Worm (Caenorhabditis elegans): ENCODE results near the gene elt-3.

Gene elt-3

DNA sequence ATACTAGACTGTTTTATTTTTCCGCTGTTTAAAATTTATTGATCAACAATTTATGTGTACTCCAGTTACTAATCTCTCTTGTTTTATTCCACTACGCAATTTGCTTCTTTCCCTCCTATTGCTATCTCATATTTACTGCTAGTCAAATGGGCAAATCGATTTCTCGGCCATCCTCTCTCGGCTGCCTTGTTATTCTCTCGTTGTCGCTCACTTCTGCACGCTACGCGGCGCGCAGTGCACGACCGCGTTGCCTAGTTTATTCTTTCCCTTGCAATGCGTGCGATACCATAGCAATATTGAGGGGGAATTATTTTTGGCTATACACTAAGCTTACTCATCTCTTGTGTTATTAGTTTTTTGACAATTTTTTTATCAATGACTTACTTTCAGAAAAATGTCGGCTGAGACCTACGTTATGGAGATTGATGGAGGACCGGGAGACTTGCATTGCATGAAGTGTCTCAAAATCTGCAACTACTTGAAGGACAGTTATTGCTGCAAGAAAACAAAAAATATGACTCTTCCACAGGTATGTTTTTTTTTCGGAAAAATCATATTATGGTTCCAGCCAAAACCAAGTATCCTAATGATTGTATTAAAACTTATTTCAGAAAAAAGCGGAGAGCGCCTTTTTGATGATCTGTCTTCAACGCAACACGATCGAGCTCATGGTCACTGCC lies 42.9 kb downstream of the elt-3 start, which contains the start of gene F48F7.6 (continued):
- no peak for TF ChIP-seq F16B12.6 (tag; optimal IDR thresholded peaks at IDR 0.05)
- peak; percentile 38 for TF ChIP-seq skn-1 (tag; optimal IDR thresholded peaks at IDR 0.05)
- peak; percentile 6 for TF ChIP-seq aly-2 (tag; optimal IDR thresholded peaks at IDR 0.05)
- peak in 1 of 2 experiments; percentile 12 for TF ChIP-seq efl-1 (optimal IDR thresholded peaks at IDR 0.05)
- no peak for TF ChIP-seq efl-1 (GFP tag; optimal IDR thresholded peaks at IDR 0.05 in 1 of 2)
- TF ChIP-seq nhr-20 (tag; optimal IDR thresholded peaks at IDR 0.05): peak; percentile 55
- no peak for TF ChIP-seq lin-13 (GFP tag; optimal IDR thresholded peaks at IDR 0.05)
- TF ChIP-seq hlh-17 (GFP tag; optimal IDR thresholded peaks at IDR 0.05; ENCODE audit: borderline replicate concordance): no peak
- TF ChIP-seq blmp-1 (tag; optimal IDR thresholded peaks at IDR 0.05): peak; percentile 55
- no peak for TF ChIP-seq nhr-237 (tag; optimal IDR thresholded peaks at IDR 0.05)
- TF ChIP-seq ceh-82 (tag; optimal IDR thresholded peaks at IDR 0.05): peak in 1 of 3 experiments; percentile 45
- no peak for TF ChIP-seq unc-98 (GFP tag; IDR thresholded peaks at IDR 0.05)
- no peak for TF ChIP-seq sox-4 (tag; optimal IDR thresholded peaks at IDR 0.05)
- no peak for TF ChIP-seq ama-1 (optimal IDR thresholded peaks at IDR 0.05)
- TF ChIP-seq ceh-8 (GFP tag; optimal IDR thresholded peaks at IDR 0.05): no peak
- TF ChIP-seq elt-3 (tag; optimal IDR thresholded peaks at IDR 0.05): peak in 1 of 6 experiments; percentile 11
- peak in 1 of 2 experiments; percentile 46 for TF ChIP-seq mdl-1 (tag; optimal IDR thresholded peaks at IDR 0.05)
- TF ChIP-seq C04F5.9 (tag; optimal IDR thresholded peaks at IDR 0.05): no peak
- TF ChIP-seq lsy-2 (tag; optimal IDR thresholded peaks at IDR 0.05): peak in 1 of 2 experiments; percentile 62
- TF ChIP-seq nhr-85 (tag): no peak
- no peak for TF ChIP-seq egl-27 (tag; optimal IDR thresholded peaks at IDR 0.05)
- peak; percentile 26 for TF ChIP-seq swsn-7 (tag; optimal IDR thresholded peaks at IDR 0.05)
- peak; percentile 55 for TF ChIP-seq dsc-1 (tag; optimal IDR thresholded peaks at IDR 0.05)
- TF ChIP-seq tbx-2 (tag; optimal IDR thresholded peaks at IDR 0.05): peak; percentile 46
- TF ChIP-seq Y116A8C.19 (tag; optimal IDR thresholded peaks at IDR 0.05; ENCODE audit: borderline replicate concordance): no peak
- TF ChIP-seq unc-86 (tag; optimal IDR thresholded peaks at IDR 0.05): no peak
- no peak for TF ChIP-seq nhr-12 (tag; optimal IDR thresholded peaks at IDR 0.05)
- no peak for TF ChIP-seq nhr-90 (tag; optimal IDR thresholded peaks at IDR 0.05; ENCODE audit: poor library complexity)
- TF ChIP-seq ces-1 (GFP tag; optimal IDR thresholded peaks at IDR 0.05): no peak
- TF ChIP-seq ets-5 (GFP tag; IDR thresholded peaks at IDR 0.05): no peak
- TF ChIP-seq ztf-11 (tag; optimal IDR thresholded peaks at IDR 0.05): no peak
- TF ChIP-seq snpc-4 (tag; optimal IDR thresholded peaks at IDR 0.05): no peak
- no peak for TF ChIP-seq sptf-1 (tag; optimal IDR thresholded peaks at IDR 0.05)
- TF ChIP-seq mab-9 (GFP tag; IDR thresholded peaks at IDR 0.05): no peak
- no peak for TF ChIP-seq hlh-4 (tag; optimal IDR thresholded peaks at IDR 0.05)
- TF ChIP-seq aha-1 (tag; optimal IDR thresholded peaks at IDR 0.05): no peak
- peak; percentile 40 for TF ChIP-seq C16A3.4 (tag; optimal IDR thresholded peaks at IDR 0.05)
- TF ChIP-seq C34B4.2 (tag; optimal IDR thresholded peaks at IDR 0.05): no peak
- no peak for TF ChIP-seq zag-1 (tag; optimal IDR thresholded peaks at IDR 0.05)

DNA sequence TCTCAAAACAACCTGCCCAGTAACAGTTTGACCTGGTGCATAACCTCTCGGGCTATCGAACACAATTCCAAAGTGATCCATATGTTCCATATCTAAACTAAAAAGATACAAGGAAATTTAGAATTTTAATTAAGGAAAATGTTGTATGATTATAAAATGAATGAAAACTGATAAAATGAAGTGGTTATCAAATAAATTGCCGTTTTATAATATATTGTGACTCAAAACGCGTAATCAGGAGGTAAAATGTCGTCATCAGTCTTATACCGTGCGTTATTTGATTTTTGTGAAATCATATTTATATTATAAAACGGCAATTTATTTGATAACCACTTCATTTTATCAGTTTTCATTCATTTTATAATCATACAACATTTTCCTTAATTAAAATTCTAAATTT lies 45.7 kb downstream of the elt-3 start, which contains the start of gene arrd-24:
Gene arrd-24, minus strand, starts transcription at position 101 of the 400 bp plus-strand sequence.
- peak; percentile 46 for TF ChIP-seq elt-2 (tag; optimal IDR thresholded peaks at IDR 0.05)

DNA sequence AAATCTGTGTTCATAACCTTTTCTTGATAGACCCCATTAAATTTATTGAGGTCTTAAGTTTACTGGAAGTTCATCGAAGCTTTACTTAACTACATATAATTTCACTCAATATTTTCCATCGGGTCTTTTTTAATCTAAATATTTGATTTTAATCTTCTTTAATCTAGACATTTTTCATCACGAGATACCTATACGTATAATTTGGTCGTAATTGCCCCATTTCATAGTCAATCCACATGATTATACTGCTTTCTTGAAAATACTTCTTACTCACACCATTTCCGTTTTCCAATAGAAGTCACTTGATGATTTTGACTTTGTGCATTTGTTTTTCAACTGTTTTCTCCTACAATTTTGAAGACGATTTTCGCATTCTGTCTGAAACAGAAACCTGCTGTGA lies 51.6 kb downstream of the elt-3 start, which contains the start of gene irld-24:
Gene irld-24, plus strand, starts transcription at position 301 of the 400 bp plus-strand sequence.
- TF ChIP-seq ets-5 (GFP tag; IDR thresholded peaks at IDR 0.05) (no peak), pag-3 (tag; optimal IDR thresholded peaks at IDR 0.05; ENCODE audit: borderline replicate concordance, insufficient read depth) (no peak), nhr-84 (tag; optimal IDR thresholded peaks at IDR 0.05) (no peak), lin-39 (tag; optimal IDR thresholded peaks at IDR 0.05) (no peak), lin-13 (GFP tag; optimal IDR thresholded peaks at IDR 0.05) (no peak), ama-1 (optimal IDR thresholded peaks at IDR 0.05) (no peak), irx-1 (tag; optimal IDR thresholded peaks at IDR 0.05) (no peak), ceh-90 (tag; optimal IDR thresholded peaks at IDR 0.05) (no peak), nhr-71 (tag; optimal IDR thresholded peaks at IDR 0.05) (no peak), snu-23 (GFP tag; optimal IDR thresholded peaks at IDR 0.05) (no peak), tlp-1 (tag; optimal IDR thresholded peaks at IDR 0.05) (no peak)

Data from whole organism, L1 larva.